Fruit fly (Drosophila melanogaster) whole organism, embryonic: ENCODE measurements around the gene CG9503.

Experiments used
- CG14014 ChIP-seq: fragments of 200-800 bp; sonication (Bioruptor generic); IDR thresholded peaks from 2 replicates; pipeline ENCODE4 v1.3.6; 2022; ENCODE audit warnings: missing biosample characterization, missing genetic modification characterization
- CG5180 ChIP-seq: fragments of 200-800 bp; sonication (Bioruptor generic); optimal IDR thresholded peaks from 3 replicates; lab custom pipeline; 2017; ENCODE audit warnings: missing biosample characterization, missing genetic modification characterization, mild to moderate bottlenecking, moderate library complexity, missing genetic modification reagents
- chinmo ChIP-seq: fragments of 200-800 bp; sonication (Bioruptor generic); IDR thresholded peaks from 4 replicates; pipeline ENCODE4 v1.3.6; 2022; ENCODE audit warnings: missing biosample characterization, missing genetic modification characterization; ENCODE audit not compliant: partially characterized antibody
- sens ChIP-seq: fragments of 200-800 bp; sonication (Bioruptor generic); peaks from one replicate; lab custom pipeline; 2016; ENCODE audit warnings: missing biosample characterization, missing genetic modification characterization

CG9503 gene

dm6 chrX:14871028-14871427 lies 52.3 kb downstream of the CG9503 start, which contains the start of gene CG9518:
Gene CG9518 (minus strand): TSS chrX:14871181.
- TF ChIP-seq CG5180 (GFP tag; lab: Kevin White, UChicago) (peak; percentile 97), sens (GFP tag; lab: Kevin White, UChicago) (peak; percentile 25), CG14014 (no peak), chinmo (0 out of 4 replicates have a peak, but pooled peaks have one; percentile 29)
- TF ChIP-seq, all 482 proteins: peak for 3
